Worm (Caenorhabditis elegans): Measurements from ENCODE around the gene dgn-3.

DNA sequence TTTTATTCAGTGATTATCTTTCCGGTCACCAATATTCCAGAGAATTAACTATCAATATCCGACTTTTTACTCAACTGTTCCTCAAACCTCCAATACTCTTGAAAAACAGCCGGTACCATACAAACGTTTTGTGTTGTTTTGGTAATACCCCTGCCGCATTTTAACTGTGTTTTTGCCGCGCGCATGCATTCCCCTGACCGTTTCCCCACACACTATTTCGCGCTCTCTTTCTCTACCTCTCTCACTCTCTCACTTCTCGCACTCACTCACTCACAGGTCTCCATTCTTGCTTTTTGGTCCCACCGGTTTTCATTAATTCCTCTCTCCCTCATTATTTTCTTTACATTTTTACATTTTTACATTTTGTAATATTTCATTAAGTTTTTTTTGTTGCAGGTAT, 47.1 kb upstream of the dgn-3 start, which contains the start of gene meg-4:
- no peak for TF ChIP-seq ceh-34 (tag; optimal IDR thresholded peaks at IDR 0.05)
- TF ChIP-seq C08G9.2 (tag; optimal IDR thresholded peaks at IDR 0.05): no peak
- TF ChIP-seq unc-55 (GFP tag; optimal IDR thresholded peaks at IDR 0.05): no peak
- no peak for TF ChIP-seq nhr-232 (tag; optimal IDR thresholded peaks at IDR 0.05)
- no peak for TF ChIP-seq ceh-45 (GFP tag; IDR thresholded peaks at IDR 0.05)
- TF ChIP-seq ahr-1 (tag; optimal IDR thresholded peaks at IDR 0.05): no peak
